Fruit fly (Drosophila melanogaster): ENCODE measurements around the gene CG17721.

dm6 chr3R:11224478-11224877 is 10.5 kb upstream of the CG17721 start:
- no peak for TF ChIP-seq CG8478 (optimal IDR thresholded peaks at IDR 0.05)
- no peak for TF ChIP-seq CG7372 (GFP tag; IDR thresholded peaks at IDR 0.05)
- no peak for TF ChIP-seq kay (GFP tag; optimal IDR thresholded peaks at IDR 0.05)
- no peak for TF ChIP-seq sna (GFP tag; IDR thresholded peaks at IDR 0.05; ENCODE audit: partially characterized antibody)
